Worm (Caenorhabditis elegans): ENCODE results near the gene Y53G8AR.8.
"Not testable (repeated sequence)": the region's sequence is repeated elsewhere in the genome, so short reads cannot be mapped to it uniquely, and the experiment has no call there.

Y53G8AR.8 gene

DNA sequence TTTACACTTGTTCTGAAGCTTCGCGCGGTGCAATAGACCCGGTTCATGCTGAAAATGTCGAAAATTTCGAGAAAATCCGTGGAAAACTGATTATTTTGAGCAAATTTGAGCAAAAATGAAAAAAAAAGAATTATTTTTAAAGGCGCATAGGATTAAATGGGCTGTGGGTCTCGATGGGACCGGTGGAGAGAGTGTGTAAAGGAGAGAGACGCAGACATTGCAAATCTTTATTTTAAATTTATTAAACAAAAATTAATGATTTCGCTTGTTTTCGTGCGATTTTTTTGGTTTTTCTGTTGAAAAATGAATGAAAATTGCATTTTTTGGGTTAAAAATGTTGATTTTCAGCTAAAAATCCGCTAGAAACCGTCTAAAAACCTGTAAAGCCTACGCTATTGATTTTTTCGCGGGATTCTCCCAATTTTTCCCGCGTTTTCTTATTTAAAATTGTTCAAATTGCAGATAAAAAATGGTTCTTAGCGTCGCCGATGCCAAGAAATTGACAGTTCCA lies at the start of gene Y53G8AR.8, which contains the start of gene Y53G8AR.6:
TSS of gene Y53G8AR.8 (minus strand) at position 48 of the 511 bp plus-strand sequence.
TSS of gene Y53G8AR.6 (plus strand) at position 461 of the 511 bp plus-strand sequence.
- TF ChIP-seq W03F9.2 (tag; optimal IDR thresholded peaks at IDR 0.05) (peak; percentile 41), him-1 (tag; optimal IDR thresholded peaks at IDR 0.05) (no peak)

DNA sequence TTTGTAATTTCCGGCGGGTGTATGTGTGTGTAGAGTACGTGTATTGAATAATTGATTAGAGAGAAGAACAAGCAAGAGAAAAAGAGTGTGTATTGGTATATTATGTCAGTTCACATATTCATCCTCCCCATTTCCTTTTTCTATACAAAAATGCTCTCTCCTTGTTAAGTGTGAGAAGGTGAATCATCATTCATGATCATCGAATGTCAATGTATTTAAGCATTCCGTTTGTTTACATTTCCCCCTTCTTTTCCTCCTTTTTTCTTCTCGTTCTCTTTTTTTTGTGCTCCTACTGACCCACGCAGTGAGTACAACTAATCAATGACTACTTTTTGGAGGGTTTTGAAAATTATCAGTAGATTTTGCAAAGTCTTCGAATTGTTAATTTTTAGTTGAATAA lies 49.3 kb upstream of the Y53G8AR.8 start:
- no peak for TF ChIP-seq him-1 (tag; optimal IDR thresholded peaks at IDR 0.05)
- TF ChIP-seq W03F9.2 (tag; optimal IDR thresholded peaks at IDR 0.05): no peak
- TF ChIP-seq dao-5 (tag; optimal IDR thresholded peaks at IDR 0.05): no peak

DNA sequence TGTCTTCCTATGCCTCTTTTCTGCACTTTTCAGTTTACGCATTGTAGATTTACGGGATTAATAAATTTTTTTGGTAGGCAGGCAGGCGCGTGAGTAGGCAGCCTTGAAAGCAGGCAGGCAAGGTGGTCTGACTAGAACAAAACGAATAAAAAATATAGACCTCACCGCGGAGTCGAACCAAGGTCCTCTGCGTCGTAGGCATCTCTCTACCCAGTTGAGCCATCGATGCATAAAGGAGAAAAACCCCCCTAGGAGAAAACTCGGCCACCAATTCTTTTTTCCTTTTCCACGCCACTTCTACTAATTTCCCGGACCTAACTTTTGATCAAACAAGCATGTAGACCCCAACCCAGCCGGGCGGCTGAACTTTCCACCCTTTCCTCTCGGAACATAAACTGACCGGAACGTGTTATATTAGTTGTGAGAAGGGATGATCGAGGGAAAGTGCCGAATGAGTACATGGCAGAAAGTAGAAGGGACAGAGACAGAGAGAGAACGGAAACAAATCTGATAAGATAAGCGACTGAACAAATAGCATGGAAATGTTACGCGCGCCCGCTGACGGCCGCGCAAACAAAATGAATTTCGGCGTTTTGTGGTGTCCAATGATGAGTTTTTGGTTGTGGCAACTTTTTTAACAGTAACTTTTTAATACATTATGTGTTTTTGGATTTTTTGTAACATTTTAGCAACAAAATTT lies 45.3 kb upstream of the Y53G8AR.8 start:
- TF ChIP-seq dao-5 (tag; optimal IDR thresholded peaks at IDR 0.05): no peak
- TF ChIP-seq him-1 (tag; optimal IDR thresholded peaks at IDR 0.05): no peak
- TF ChIP-seq W03F9.2 (tag; optimal IDR thresholded peaks at IDR 0.05): no peak

DNA sequence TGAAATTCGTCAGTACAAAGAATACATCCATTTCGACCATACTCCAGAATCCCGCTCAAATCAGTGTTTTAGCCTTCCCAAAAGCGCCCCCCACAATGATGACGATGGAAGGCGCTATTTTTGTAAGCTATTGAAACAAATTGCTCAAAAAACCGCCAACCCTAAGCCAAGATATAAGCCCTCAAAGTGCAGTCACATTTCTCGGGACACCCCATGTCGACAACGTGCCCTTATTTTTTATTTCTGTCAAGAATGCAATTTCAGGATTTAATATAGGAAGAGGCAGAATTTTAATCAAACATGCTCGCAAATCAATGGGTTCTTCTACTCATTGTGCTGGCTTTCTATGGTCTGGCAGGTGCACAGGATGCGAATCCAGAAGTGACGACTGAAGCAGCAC lies 38.6 kb upstream of the Y53G8AR.8 start, which contains the start of gene Y53G8AR.1:
TSS of gene Y53G8AR.1 (plus strand) at position 301 of the 400 bp plus-strand sequence.
- TF ChIP-seq him-1, W03F9.2, dao-5 (tag; optimal IDR thresholded peaks at IDR 0.05): not testable (repeated sequence)

DNA sequence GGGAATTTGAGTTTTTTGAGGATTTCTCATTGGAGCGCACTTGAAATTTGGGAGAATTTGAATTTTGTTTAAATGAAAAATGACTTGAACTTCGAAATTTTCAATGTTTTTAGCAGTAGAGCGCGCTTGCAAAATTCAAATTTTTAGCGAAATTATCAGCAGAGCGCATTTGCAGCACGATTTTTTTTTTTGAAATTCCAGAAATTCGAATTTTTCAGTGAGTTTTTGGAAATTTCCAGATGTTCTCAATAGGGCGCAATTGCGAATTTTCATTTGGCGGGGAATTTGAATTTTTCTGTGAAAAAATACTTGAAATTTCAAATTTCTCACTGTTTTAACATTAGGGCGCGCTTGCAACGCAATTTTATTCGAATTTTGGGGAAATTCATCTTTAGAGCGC lies 37.6 kb upstream of the Y53G8AR.8 start:
- no peak for TF ChIP-seq him-1 (tag; optimal IDR thresholded peaks at IDR 0.05)
- TF ChIP-seq W03F9.2 (tag; optimal IDR thresholded peaks at IDR 0.05): no peak
- no peak for TF ChIP-seq dao-5 (tag; optimal IDR thresholded peaks at IDR 0.05)

DNA sequence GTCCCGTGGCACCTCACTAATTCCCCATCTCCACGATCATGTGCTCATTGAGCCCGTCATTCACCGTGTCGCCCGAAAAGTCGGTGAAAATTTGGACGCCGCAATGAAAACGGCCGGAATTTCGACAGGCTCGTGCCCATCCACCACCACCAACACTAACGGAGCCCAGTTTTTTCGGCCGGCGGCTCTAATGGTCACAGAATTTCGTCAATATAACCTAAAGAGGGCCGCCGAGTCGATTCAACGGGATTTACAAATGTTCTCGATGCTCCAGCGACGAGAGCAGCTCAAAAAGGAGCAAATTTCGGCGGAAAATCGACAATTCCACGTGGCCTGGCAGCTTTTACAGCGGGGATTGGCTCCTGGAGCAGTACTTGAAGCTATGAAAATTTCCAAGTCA lies 35.3 kb upstream of the Y53G8AR.8 start:
- TF ChIP-seq him-1 (tag; optimal IDR thresholded peaks at IDR 0.05) (no peak), dao-5 (tag; optimal IDR thresholded peaks at IDR 0.05) (no peak), W03F9.2 (tag; optimal IDR thresholded peaks at IDR 0.05) (no peak)

DNA sequence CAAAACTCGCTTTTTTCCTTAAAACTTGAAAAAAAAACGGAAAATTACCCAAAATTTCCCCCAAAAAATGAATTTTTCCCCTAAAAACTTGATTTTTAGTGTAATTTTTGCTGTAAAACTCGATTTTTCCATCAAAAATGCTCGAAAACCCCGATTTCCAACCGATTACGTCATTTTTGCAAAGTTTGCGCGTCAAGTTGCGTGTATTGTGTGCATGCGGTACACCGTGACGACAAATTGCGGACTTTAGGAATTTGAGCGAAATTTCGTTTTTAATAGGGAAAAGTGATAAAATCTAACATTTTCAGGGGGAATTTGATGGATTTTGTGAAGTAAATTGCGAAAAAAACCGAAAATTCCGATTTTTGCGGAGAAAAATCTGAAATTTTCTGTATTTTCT lies 29.8 kb upstream of the Y53G8AR.8 start:
- TF ChIP-seq dao-5 (tag; optimal IDR thresholded peaks at IDR 0.05) (no peak), W03F9.2 (tag; optimal IDR thresholded peaks at IDR 0.05) (peak; percentile 24), him-1 (tag; optimal IDR thresholded peaks at IDR 0.05) (no peak)

DNA sequence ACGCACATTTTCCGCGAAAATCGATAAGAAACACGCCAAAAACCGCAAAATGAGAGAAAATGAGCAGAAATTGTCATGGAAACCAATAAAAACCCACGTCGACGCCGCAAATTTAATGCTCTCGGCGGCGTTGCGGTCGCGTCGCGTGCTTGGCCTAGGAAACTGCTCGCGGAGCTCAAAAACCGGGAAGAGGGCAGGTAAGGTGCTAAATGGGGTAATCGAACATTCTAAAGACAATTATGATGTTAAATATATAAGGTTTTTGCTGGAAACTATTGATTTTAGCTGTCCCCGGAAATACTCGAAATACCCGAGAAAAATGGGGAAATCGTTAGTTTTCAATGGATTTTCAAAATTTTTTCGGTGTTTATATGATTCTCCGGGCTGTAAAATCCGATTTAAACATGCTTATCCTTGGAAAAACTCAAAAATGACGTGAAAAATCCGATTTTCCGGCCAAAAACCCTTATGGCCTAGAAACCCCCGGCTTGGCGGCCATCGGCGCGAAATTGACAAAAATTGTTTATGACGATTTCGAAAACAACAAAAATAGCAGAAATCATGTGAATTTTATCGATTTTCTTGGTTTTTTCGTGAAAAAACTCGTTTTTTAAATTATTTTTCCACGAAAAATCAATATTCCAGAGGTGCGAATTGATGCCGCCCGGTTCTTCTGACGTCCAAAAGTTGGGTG lies 28.3 kb upstream of the Y53G8AR.8 start, which contains the start of gene phf-15:
TSS of gene phf-15 (plus strand) at position 537 of the 694 bp plus-strand sequence.
- TF ChIP-seq W03F9.2 (tag; optimal IDR thresholded peaks at IDR 0.05) (no peak), him-1 (tag; optimal IDR thresholded peaks at IDR 0.05) (no peak), dao-5 (tag; optimal IDR thresholded peaks at IDR 0.05) (no peak)

DNA sequence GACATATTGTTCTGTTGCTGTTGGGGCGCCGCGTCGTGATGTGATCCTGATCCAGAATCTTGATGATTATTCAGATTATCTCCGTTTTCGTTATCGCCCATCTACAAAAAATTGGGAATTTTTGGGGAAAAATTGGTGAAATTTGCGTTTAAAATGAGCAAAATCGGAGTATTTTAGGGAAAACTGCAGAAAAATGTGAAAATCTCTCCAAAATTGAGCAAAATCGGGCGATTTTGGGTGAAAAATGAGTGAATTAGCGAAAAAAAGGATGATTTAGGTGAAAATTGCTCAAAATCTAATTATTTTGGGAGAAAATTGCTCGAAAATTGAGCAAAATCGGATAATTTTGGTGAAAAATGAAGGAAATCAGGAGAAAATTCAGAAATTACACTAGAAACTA lies 27.0 kb upstream of the Y53G8AR.8 start, which contains the start of gene Y53G8AR.9:
TSS of gene Y53G8AR.9 (minus strand) at position 101 of the 400 bp plus-strand sequence.
- TF ChIP-seq him-1 (tag; optimal IDR thresholded peaks at IDR 0.05): no peak
- TF ChIP-seq dao-5 (tag; optimal IDR thresholded peaks at IDR 0.05): no peak
- no peak for TF ChIP-seq W03F9.2 (tag; optimal IDR thresholded peaks at IDR 0.05)

DNA sequence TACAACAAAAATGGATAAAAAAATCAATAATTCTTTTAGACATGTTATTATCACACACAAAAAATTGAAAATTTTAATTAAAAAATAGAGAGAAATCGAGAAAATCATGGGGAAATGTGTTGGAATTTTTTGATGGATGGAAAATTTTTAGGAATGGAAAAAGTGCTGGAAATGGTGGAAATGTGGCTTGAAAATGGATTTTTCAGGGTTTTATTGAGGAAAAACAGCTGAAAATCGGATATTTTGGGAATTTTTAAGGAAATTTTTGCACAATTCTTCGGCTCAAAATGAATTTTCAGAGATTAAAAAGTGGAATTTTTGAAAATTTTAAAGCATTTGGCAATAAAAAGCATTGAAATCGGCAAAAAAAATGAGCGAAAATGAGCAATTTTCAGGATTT lies 23.8 kb upstream of the Y53G8AR.8 start:
- TF ChIP-seq him-1 (tag; optimal IDR thresholded peaks at IDR 0.05) (no peak), W03F9.2 (tag; optimal IDR thresholded peaks at IDR 0.05) (no peak), dao-5 (tag; optimal IDR thresholded peaks at IDR 0.05) (no peak)

DNA sequence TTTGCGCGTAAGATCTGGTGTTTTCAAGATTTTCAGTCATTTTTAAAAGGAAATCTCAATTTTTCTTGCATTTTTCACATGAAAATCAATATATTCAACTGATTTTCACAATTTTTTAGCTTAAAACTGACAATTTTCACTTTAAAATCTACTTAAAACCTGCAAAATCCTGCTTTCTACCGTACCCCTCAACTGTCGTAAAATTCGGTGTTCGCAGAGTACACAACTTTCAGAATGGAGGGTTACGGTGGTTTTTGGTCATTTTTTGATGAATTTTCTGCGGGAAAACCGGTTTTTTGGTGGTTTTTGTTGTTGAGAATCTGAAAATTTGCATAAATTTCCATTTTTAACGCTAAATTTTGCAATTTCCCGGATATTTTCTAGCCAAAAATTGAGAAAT lies 18.0 kb upstream of the Y53G8AR.8 start:
- TF ChIP-seq W03F9.2 (tag; optimal IDR thresholded peaks at IDR 0.05): no peak
- TF ChIP-seq him-1 (tag; optimal IDR thresholded peaks at IDR 0.05): no peak
- no peak for TF ChIP-seq dao-5 (tag; optimal IDR thresholded peaks at IDR 0.05)

DNA sequence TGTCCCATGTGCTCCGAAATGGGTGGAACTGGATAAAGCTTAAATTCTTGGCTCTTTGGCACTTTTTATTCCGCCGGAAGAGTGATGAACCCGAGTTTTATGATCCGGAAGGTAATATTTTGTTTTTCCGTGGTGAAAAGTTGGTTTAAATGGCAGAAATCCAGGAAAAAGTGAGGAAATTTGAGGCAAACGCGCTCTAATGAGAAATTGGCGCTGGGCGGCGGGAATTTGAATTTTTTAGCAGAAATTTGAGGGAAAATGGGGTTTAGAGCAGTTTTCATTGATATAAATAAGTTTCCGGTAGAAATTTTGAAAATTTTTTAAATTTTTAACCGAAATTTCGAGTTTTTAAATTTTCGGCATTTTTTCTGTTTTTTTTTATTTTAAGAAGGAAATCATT lies 17.5 kb upstream of the Y53G8AR.8 start:
- TF ChIP-seq W03F9.2 (tag; optimal IDR thresholded peaks at IDR 0.05) (no peak), him-1 (tag; optimal IDR thresholded peaks at IDR 0.05) (no peak), dao-5 (tag; optimal IDR thresholded peaks at IDR 0.05) (no peak)

DNA sequence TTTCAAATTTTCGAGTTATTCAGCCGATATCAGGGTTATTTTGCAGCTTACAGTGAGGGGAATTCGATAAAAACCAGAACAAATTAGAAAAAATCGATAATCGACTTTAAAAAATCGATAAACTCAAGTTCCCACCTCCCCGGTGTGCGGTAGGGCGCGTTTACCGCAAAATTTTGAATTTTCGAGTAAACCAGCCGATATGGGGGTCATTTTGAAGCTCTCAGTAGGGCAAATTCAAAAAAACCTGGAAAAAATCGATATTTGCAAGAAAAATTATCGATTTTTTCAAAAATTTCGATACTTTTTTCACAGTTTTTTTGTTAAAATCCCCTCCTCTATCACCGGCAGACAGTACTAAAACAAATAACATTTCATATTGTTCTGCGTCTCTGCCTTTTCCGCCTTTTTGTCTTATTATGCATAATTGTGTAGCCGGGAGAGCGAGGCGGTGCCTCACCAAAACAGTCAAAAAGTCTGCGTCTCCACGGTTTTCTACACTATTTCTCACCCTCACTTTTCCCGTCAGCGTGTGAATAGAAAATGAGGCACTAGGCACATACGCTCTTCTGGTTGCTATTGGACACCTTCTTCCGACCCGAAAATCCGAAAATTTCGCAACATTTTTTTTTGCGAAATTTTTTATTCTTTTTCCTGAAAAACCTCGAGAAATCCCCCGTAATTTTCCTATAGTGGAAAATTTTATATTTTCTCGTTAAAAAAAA lies 16.9 kb upstream of the Y53G8AR.8 start, which contains the start of gene ral-1:
TSS of gene ral-1 (plus strand) at position 435 of the 722 bp plus-strand sequence.
- TF ChIP-seq him-1 (tag; optimal IDR thresholded peaks at IDR 0.05): no peak
- no peak for TF ChIP-seq W03F9.2 (tag; optimal IDR thresholded peaks at IDR 0.05)
- no peak for TF ChIP-seq dao-5 (tag; optimal IDR thresholded peaks at IDR 0.05)

All from whole organism, L4/young adult.